Fruit fly (Drosophila melanogaster): ENCODE measurements around the gene CG31220.

The CG31220 gene

dm6 chr3R:19632685-19633116 is 15.6 kb upstream of the CG31220 start, which contains the start of gene CG6231:
CG6231 (minus strand) TSS chr3R:19632718.
- TF ChIP-seq CG1529 (GFP tag; optimal IDR thresholded peaks at IDR 0.05) (no peak), sug (tag; optimal IDR thresholded peaks at IDR 0.05) (no peak), PHDP (tag; optimal IDR thresholded peaks at IDR 0.05) (no peak), CG17385 (GFP tag; optimal IDR thresholded peaks at IDR 0.05) (no peak), Ets65A (GFP tag) (no peak), salm (tag; optimal IDR thresholded peaks at IDR 0.05) (no peak), chif (GFP tag; optimal IDR thresholded peaks at IDR 0.05) (no peak), Rx (GFP tag; IDR thresholded peaks at IDR 0.05) (no peak), maf-S (GFP tag; optimal IDR thresholded peaks at IDR 0.05) (no peak), hbn (GFP tag; IDR thresholded peaks at IDR 0.05; ENCODE audit: partially characterized antibody) (peak; percentile 45; the same call in 1 of the 2 replicates), CG4282 (GFP tag; optimal IDR thresholded peaks at IDR 0.05) (no peak), CG3726 (GFP tag; IDR thresholded peaks at IDR 0.05) (no peak), BtbVII (GFP tag; optimal IDR thresholded peaks at IDR 0.05) (peak; percentile 94), pzg (GFP tag; optimal IDR thresholded peaks at IDR 0.05) (no peak), GATAe (GFP tag; conservative IDR thresholded peaks at IDR 0.05) (no peak), sr (GFP tag; IDR thresholded peaks at IDR 0.05) (no peak), eyg (GFP tag; optimal IDR thresholded peaks at IDR 0.05) (no peak), Xrp1 (GFP tag; IDR thresholded peaks at IDR 0.05) (no peak), Optix (GFP tag; IDR thresholded peaks at IDR 0.05) (no peak), cg (GFP tag; optimal IDR thresholded peaks at IDR 0.05) (no peak), ATbp (GFP tag; optimal IDR thresholded peaks at IDR 0.05) (peak; percentile 30), CG2202 (tag; optimal IDR thresholded peaks at IDR 0.05) (no peak), CHES-1-like (GFP tag; optimal IDR thresholded peaks at IDR 0.05) (no peak), Nf-YC (tag; optimal IDR thresholded peaks at IDR 0.05) (peak; percentile 11), CG34422 (GFP tag; IDR thresholded peaks at IDR 0.05) (peak; percentile 63; the same call in 1 of the 3 replicates), Vsx1 (GFP tag; optimal IDR thresholded peaks at IDR 0.05) (no peak), jing (GFP tag; optimal IDR thresholded peaks at IDR 0.05) (no peak), amos (GFP tag; IDR thresholded peaks at IDR 0.05; ENCODE audit: partially characterized antibody) (no peak), CG16863 (GFP tag; optimal IDR thresholded peaks at IDR 0.05) (no peak), Adf1 (GFP tag; IDR thresholded peaks at IDR 0.05) (peak; percentile 45; the same call in 1 of the 2 replicates), bigmax (GFP tag; optimal IDR thresholded peaks at IDR 0.05) (no peak), Hsf (GFP tag; optimal IDR thresholded peaks at IDR 0.05) (no peak), Dip2 (GFP tag; IDR thresholded peaks at IDR 0.05) (no peak), CG2712 (tag; optimal IDR thresholded peaks at IDR 0.05) (no peak), dysf (GFP tag; IDR thresholded peaks at IDR 0.05) (no peak), sna (GFP tag; IDR thresholded peaks at IDR 0.05; ENCODE audit: partially characterized antibody) (peak; percentile 65), CG13894 (tag; optimal IDR thresholded peaks at IDR 0.05) (no peak), prd (optimal IDR thresholded peaks at IDR 0.05) (no peak), prd (GFP tag; IDR thresholded peaks at IDR 0.05) (no peak), CG8281 (tag; optimal IDR thresholded peaks at IDR 0.05) (no peak), D19B (GFP tag; optimal IDR thresholded peaks at IDR 0.05) (no peak), vvl (GFP tag; IDR thresholded peaks at IDR 0.05) (peak; percentile 46; the same call in 1 of the 2 replicates), schlank (tag; optimal IDR thresholded peaks at IDR 0.05) (no peak), tll (GFP tag; optimal IDR thresholded peaks at IDR 0.05) (no peak), tx (GFP tag; optimal IDR thresholded peaks at IDR 0.05) (no peak), fd64A (GFP tag; optimal IDR thresholded peaks at IDR 0.05) (no peak), CG1024 (GFP tag; IDR thresholded peaks at IDR 0.05) (no peak), dmrt99B (tag; optimal IDR thresholded peaks at IDR 0.05) (no peak), CG10565 (GFP tag; optimal IDR thresholded peaks at IDR 0.05) (no peak), disco-r (GFP tag; optimal IDR thresholded peaks at IDR 0.05) (no peak), twi (tag; optimal IDR thresholded peaks at IDR 0.05) (no peak), Myb (GFP tag; optimal IDR thresholded peaks at IDR 0.05) (no peak)
